Worm (Caenorhabditis elegans): ENCODE results near the gene zip-1.

ce11 chrIII:12356588-12356987 is 23.0 kb downstream of the zip-1 start:
- TF ChIP-seq him-1 (tag; optimal IDR thresholded peaks at IDR 0.05): no peak
- TF ChIP-seq dao-5 (tag; optimal IDR thresholded peaks at IDR 0.05): no peak
